Worm (Caenorhabditis elegans) whole organism, young adult: ENCODE data around the gene K09C6.3.

ENCODE experiments used
- B0261.1 ChIP-seq: sonication (generic microtip); optimal IDR thresholded peaks from 2 replicates; lab custom pipeline; 2016; ENCODE audit warnings: mild to moderate bottlenecking, missing genetic modification characterization, moderate library complexity, missing compliant biosample characterization
- B0336.3 ChIP-seq: fragments of 200-800 bp; sonication (Bioruptor generic); IDR thresholded peaks from 2 replicates; pipeline ENCODE4 v1.3.6; 2022; ENCODE audit warnings: missing genetic modification characterization, missing compliant biosample characterization
- D2030.7 ChIP-seq: fragments of 200-800 bp; sonication (Bioruptor generic); IDR thresholded peaks from 2 replicates; pipeline ENCODE4 v1.3.6; 2022; ENCODE audit warnings: missing genetic modification reagents, missing genetic modification characterization, missing compliant biosample characterization
- F10E7.11 ChIP-seq: sonication (generic microtip); optimal IDR thresholded peaks from 2 replicates; lab custom pipeline; 2017; ENCODE audit warnings: mild to moderate bottlenecking, missing genetic modification characterization, moderate library complexity, missing compliant biosample characterization
- F39B2.1 ChIP-seq: fragments of 200-800 bp; sonication (Bioruptor generic); IDR thresholded peaks from 2 replicates; pipeline ENCODE4 v1.3.6; 2022; ENCODE audit warnings: missing genetic modification reagents, missing genetic modification characterization, missing compliant biosample characterization
- F49E8.2 ChIP-seq: sonication (generic microtip); optimal IDR thresholded peaks from 3 replicates; lab custom pipeline; 2017; ENCODE audit warnings: missing genetic modification characterization, mild to moderate bottlenecking, missing compliant biosample characterization, antibody characterized with exemption, moderate library complexity; ENCODE audit not compliant: insufficient read depth
- F52B5.7 ChIP-seq: sonication (generic microtip); optimal IDR thresholded peaks from 2 replicates; lab custom pipeline; 2016; ENCODE audit warnings: mild to moderate bottlenecking, missing genetic modification characterization, missing compliant biosample characterization
- F57A8.1 ChIP-seq: fragments of 200-800 bp; sonication (Bioruptor generic); optimal IDR thresholded peaks from 2 replicates; lab custom pipeline; 2018; ENCODE audit warnings: mild to moderate bottlenecking, missing genetic modification characterization, moderate library complexity, missing compliant biosample characterization
- Y53G8AR.9 ChIP-seq: fragments of 200-800 bp; sonication (Bioruptor generic); conservative IDR thresholded peaks from 2 replicates; pipeline ENCODE4 v1.3.6; 2022; ENCODE audit warnings: missing genetic modification reagents, missing genetic modification characterization, missing compliant biosample characterization
- Y67H2A.10 ChIP-seq: fragments of 200-800 bp; sonication (Bioruptor generic); conservative IDR thresholded peaks from 2 replicates; pipeline ENCODE4 v1.3.6; 2022; ENCODE audit warnings: missing genetic modification reagents, missing genetic modification characterization, missing compliant biosample characterization
- ZK185.1 ChIP-seq: sonication (generic microtip); optimal IDR thresholded peaks from 2 replicates; lab custom pipeline; 2016; ENCODE audit warnings: mild to moderate bottlenecking, missing genetic modification characterization, missing compliant biosample characterization; ENCODE audit not compliant: poor library complexity, severe bottlenecking
- akir-1 ChIP-seq: fragments of 200-800 bp; sonication (Bioruptor generic); optimal IDR thresholded peaks from 2 replicates; lab custom pipeline; 2018; ENCODE audit warnings: mild to moderate bottlenecking, missing genetic modification characterization, moderate library complexity, missing compliant biosample characterization
- aptf-3 ChIP-seq: fragments of 200-800 bp; sonication (Bioruptor generic); IDR thresholded peaks from 2 replicates; pipeline ENCODE4 v1.3.6; 2022; ENCODE audit warnings: missing genetic modification characterization, missing compliant biosample characterization
- attf-3 ChIP-seq: fragments of 200-800 bp; sonication (Bioruptor generic); conservative IDR thresholded peaks from 2 replicates; pipeline ENCODE4 v1.3.6; 2022; ENCODE audit warnings: missing genetic modification reagents, missing genetic modification characterization, missing compliant biosample characterization
- attf-6 ChIP-seq: fragments of 200-800 bp; sonication (Bioruptor generic); IDR thresholded peaks from 2 replicates; pipeline ENCODE4 v1.3.6; 2022; ENCODE audit warnings: missing genetic modification reagents, missing genetic modification characterization, missing compliant biosample characterization
- cebp-1 ChIP-seq, 2 experiments: fragments of 200-800 bp in 1 of 2; sonication (Bioruptor generic) in 1 of 2; sonication (generic microtip) in 1 of 2; IDR thresholded peaks in 1 of 2; optimal IDR thresholded peaks in 1 of 2; 2 replicates each; pipeline versions ENCODE4 v1.3.6 to Lab custom; 2017 to 2022; ENCODE audit warnings: missing compliant biosample characterization in 2 of 2, missing genetic modification characterization in 2 of 2, mild to moderate bottlenecking in 1 of 2, missing genetic modification reagents in 1 of 2, moderate library complexity in 1 of 2
- ceh-100 ChIP-seq: fragments of 200-800 bp; sonication (Bioruptor generic); IDR thresholded peaks from 2 replicates; pipeline ENCODE4 v1.3.6; 2022; ENCODE audit warnings: missing genetic modification reagents, missing genetic modification characterization, missing compliant biosample characterization
- ceh-27 ChIP-seq: fragments of 200-800 bp; sonication (Bioruptor generic); optimal IDR thresholded peaks from 2 replicates; lab custom pipeline; 2018; ENCODE audit warnings: mild to moderate bottlenecking, missing genetic modification characterization, moderate library complexity, missing compliant biosample characterization
- ceh-40 ChIP-seq: fragments of 200-800 bp; sonication (Bioruptor generic); IDR thresholded peaks from 2 replicates; pipeline ENCODE4 v1.3.6; 2022; ENCODE audit warnings: missing genetic modification characterization, missing compliant biosample characterization
- dox-1 ChIP-seq: fragments of 200-800 bp; sonication (Bioruptor generic); IDR thresholded peaks from 2 replicates; pipeline ENCODE4 v1.3.6; 2022; ENCODE audit warnings: missing genetic modification reagents, missing genetic modification characterization, missing compliant biosample characterization
- dpl-1 ChIP-seq: fragments of 150-350 bp; optimal IDR thresholded peaks from 2 replicates; lab custom pipeline; 2014; ENCODE audit warnings: missing biosample characterization, missing genetic modification reagents, missing genetic modification characterization
- egl-44 ChIP-seq: fragments of 200-800 bp; sonication (Bioruptor generic); IDR thresholded peaks from 2 replicates; pipeline ENCODE4 v1.3.6; 2022; ENCODE audit warnings: missing genetic modification reagents, missing genetic modification characterization, missing compliant biosample characterization
- him-1 ChIP-seq: sonication (generic microtip); optimal IDR thresholded peaks from 2 replicates; lab custom pipeline; 2016; ENCODE audit warnings: missing genotype, missing genetic modification reagents, missing genetic modification characterization, missing compliant biosample characterization
- hrde-1 ChIP-seq: sonication (generic microtip); optimal IDR thresholded peaks from 2 replicates; lab custom pipeline; 2016; ENCODE audit warnings: missing genetic modification characterization, mild to moderate bottlenecking, missing compliant biosample characterization, moderate library complexity, missing genotype, missing genetic modification reagents, borderline replicate concordance
- hsf-1 ChIP-seq: fragments of 200-800 bp; sonication (Bioruptor generic); IDR thresholded peaks from 2 replicates; pipeline ENCODE4 v1.3.6; 2022; ENCODE audit warnings: missing genetic modification reagents, missing genetic modification characterization, missing compliant biosample characterization
- lir-1 ChIP-seq: fragments of 200-800 bp; sonication (Bioruptor generic); conservative IDR thresholded peaks from 2 replicates; pipeline ENCODE4 v1.3.6; 2022; ENCODE audit warnings: missing genetic modification reagents, missing genetic modification characterization, missing compliant biosample characterization
- madf-6 ChIP-seq: fragments of 200-800 bp; sonication (Bioruptor generic); IDR thresholded peaks from 2 replicates; pipeline ENCODE4 v1.3.6; 2022; ENCODE audit warnings: missing genetic modification reagents, missing genetic modification characterization, missing compliant biosample characterization
- nfya-1 ChIP-seq: sonication (generic microtip); optimal IDR thresholded peaks from 2 replicates; lab custom pipeline; 2017; ENCODE audit warnings: antibody characterized with exemption, missing compliant biosample characterization, missing genetic modification characterization, borderline replicate concordance; ENCODE audit not compliant: insufficient read depth
- nhr-120 ChIP-seq: fragments of 200-800 bp; sonication (Bioruptor generic); IDR thresholded peaks from 2 replicates; pipeline ENCODE4 v1.3.6; 2022; ENCODE audit warnings: missing genetic modification characterization, missing compliant biosample characterization
- nhr-80 ChIP-seq: sonication (generic microtip); optimal IDR thresholded peaks from 2 replicates; lab custom pipeline; 2016; ENCODE audit warnings: missing genetic modification characterization, missing compliant biosample characterization
- rcor-1 ChIP-seq: fragments of 200-800 bp; sonication (Bioruptor generic); IDR thresholded peaks from 2 replicates; pipeline ENCODE4 v1.3.6; 2022; ENCODE audit warnings: missing genetic modification reagents, missing genetic modification characterization, missing compliant biosample characterization
- repo-1 ChIP-seq: sonication (generic microtip); optimal IDR thresholded peaks from 2 replicates; lab custom pipeline; 2017; ENCODE audit warnings: mild to moderate bottlenecking, missing genetic modification characterization, missing compliant biosample characterization
- sea-2 ChIP-seq: fragments of 200-800 bp; sonication (Bioruptor generic); IDR thresholded peaks from 2 replicates; pipeline ENCODE4 v1.3.6; 2022; ENCODE audit warnings: missing genetic modification characterization, missing compliant biosample characterization
- snpc-3.4 ChIP-seq: sonication (generic microtip); optimal IDR thresholded peaks from 2 replicates; lab custom pipeline; 2017; ENCODE audit warnings: missing genetic modification characterization, mild to moderate bottlenecking, missing compliant biosample characterization, antibody characterized with exemption, moderate library complexity, missing genotype, missing genetic modification reagents
- snpc-4 ChIP-seq, 5 experiments: fragments of 150-350 bp in 1 of 5; sonication (generic microtip) in 4 of 5; optimal IDR thresholded peaks; 2 replicates each; lab custom pipeline; 2014 to 2018; ENCODE audit warnings: missing genetic modification characterization in 5 of 5, missing biosample characterization in 3 of 5, antibody characterized with exemption in 2 of 5, mild to moderate bottlenecking in 2 of 5, missing compliant biosample characterization in 2 of 5, missing genotype in 2 of 5, moderate library complexity in 2 of 5, missing genetic modification reagents in 1 of 5
- ztf-18 ChIP-seq: sonication (generic microtip); optimal IDR thresholded peaks from 2 replicates; lab custom pipeline; 2016; ENCODE audit warnings: missing genotype, mild to moderate bottlenecking, missing genetic modification characterization, missing compliant biosample characterization
- ztf-28 ChIP-seq: fragments of 200-800 bp; sonication (Bioruptor generic); IDR thresholded peaks from 2 replicates; pipeline ENCODE4 v1.3.6; 2022; ENCODE audit warnings: missing genetic modification reagents, missing genetic modification characterization, missing compliant biosample characterization

K09C6.3 gene

ce11 chrV:852184-852583, at the start of gene K09C6.3:
Gene K09C6.3, plus strand, starts transcription at chrV:852484.
- TF ChIP-seq hrde-1 (no peak), nhr-120 (GFP tag; lab: Robert Waterston, UW) (no peak), him-1 (tag; lab: Kevin White, UChicago) (no peak), egl-44 (GFP tag; lab: Robert Waterston, UW) (no peak), dox-1 (GFP tag; lab: Robert Waterston, UW) (no peak), cebp-1 (GFP tag; IDR thresholded peaks at IDR 0.05; lab: Robert Waterston, UW) (no peak), cebp-1 (tag; optimal IDR thresholded peaks at IDR 0.05; lab: Kevin White, UChicago) (no peak), madf-6 (GFP tag; lab: Robert Waterston, UW) (no peak), ceh-40 (no peak), snpc-3.4 (tag; lab: Kevin White, UChicago) (no peak), dpl-1 (GFP tag; lab: Kevin White, UChicago) (no peak), D2030.7 (GFP tag; lab: Robert Waterston, UW) (no peak), rcor-1 (GFP tag; lab: Robert Waterston, UW) (no peak), hsf-1 (no peak), ztf-18 (tag; lab: Kevin White, UChicago) (no peak), nhr-80 (tag; lab: Kevin White, UChicago) (no peak), snpc-4 (GFP tag; optimal IDR thresholded peaks at IDR 0.05; lab: Kevin White, UChicago) (no peak), snpc-4 (tag; optimal IDR thresholded peaks at IDR 0.05; lab: Kevin White, UChicago) (no peak), ceh-27 (GFP tag; lab: Kevin White, UChicago) (no peak), F49E8.2 (no peak), B0261.1 (tag; lab: Kevin White, UChicago) (no peak), nfya-1 (tag; lab: Kevin White, UChicago) (no peak)
- TF ChIP-seq, all 124 proteins: peak for 0

ce11 chrV:802726-803125, 49.6 kb upstream of the K09C6.3 start:
- TF ChIP-seq lir-1 (GFP tag; lab: Robert Waterston, UW): no peak
- no peak for TF ChIP-seq ztf-18 (tag; lab: Kevin White, UChicago)
- no peak for TF ChIP-seq F39B2.1 (GFP tag; lab: Robert Waterston, UW)
- TF ChIP-seq attf-6 (GFP tag; lab: Robert Waterston, UW): no peak
- TF ChIP-seq ztf-28 (GFP tag; lab: Robert Waterston, UW): no peak
- no peak for TF ChIP-seq nhr-80 (tag; lab: Kevin White, UChicago)
- no peak for TF ChIP-seq ZK185.1
- no peak for TF ChIP-seq attf-3 (GFP tag; lab: Robert Waterston, UW)
- TF ChIP-seq akir-1: no peak

ce11 chrV:803472-803871, 48.8 kb upstream of the K09C6.3 start:
- TF ChIP-seq sea-2 (GFP tag; lab: Robert Waterston, UW) (no peak), aptf-3 (GFP tag; lab: Robert Waterston, UW) (no peak), Y67H2A.10 (no peak), attf-6 (GFP tag; lab: Robert Waterston, UW) (no peak), F10E7.11 (tag; lab: Kevin White, UChicago) (no peak), ceh-100 (GFP tag; lab: Robert Waterston, UW) (no peak), repo-1 (no peak), F52B5.7 (tag; lab: Kevin White, UChicago) (no peak), B0336.3 (GFP tag; lab: Robert Waterston, UW) (no peak), Y53G8AR.9 (GFP tag; lab: Robert Waterston, UW) (no peak), rcor-1 (GFP tag; lab: Robert Waterston, UW) (no peak), ztf-28 (GFP tag; lab: Robert Waterston, UW) (no peak), him-1 (tag; lab: Kevin White, UChicago) (no peak), F57A8.1 (GFP tag; lab: Kevin White, UChicago) (no peak)
- TF ChIP-seq, all 124 proteins: peak for 0
